Fruit fly (Drosophila melanogaster) whole organism, embryonic: ENCODE measurements around the gene CG43401.

Source experiments
- Awh ChIP-seq: fragments of 200-800 bp; sonication (Bioruptor generic); IDR thresholded peaks from 2 replicates; pipeline ENCODE4, ENCODE4 v1.3.6; 2022; ENCODE audit warnings: missing biosample characterization, missing genetic modification characterization
- CG10209 ChIP-seq: fragments of 200-800 bp; sonication (Bioruptor generic); optimal IDR thresholded peaks from 3 replicates; lab custom pipeline; 2017; ENCODE audit warnings: missing biosample characterization, mild to moderate bottlenecking, missing genetic modification characterization, missing genetic modification reagents
- CG10321 ChIP-seq: fragments of 200-800 bp; sonication (Bioruptor generic); IDR thresholded peaks from 2 replicates; pipeline ENCODE4 v1.3.6; 2022; ENCODE audit warnings: missing biosample characterization, missing genetic modification characterization
- CG11723 ChIP-seq: fragments of 200-800 bp; sonication (Bioruptor generic); optimal IDR thresholded peaks from 2 replicates; lab custom pipeline; 2017; ENCODE audit warnings: missing biosample characterization, mild to moderate bottlenecking, missing genetic modification characterization
- CG12155 ChIP-seq: fragments of 200-800 bp; sonication (Bioruptor generic); optimal IDR thresholded peaks from 3 replicates; lab custom pipeline; 2016; ENCODE audit warnings: missing biosample characterization, missing genetic modification characterization
- CG13296 ChIP-seq: fragments of 200-800 bp; sonication (Bioruptor generic); optimal IDR thresholded peaks from 3 replicates; lab custom pipeline; 2018; ENCODE audit warnings: missing biosample characterization, mild to moderate bottlenecking, missing genetic modification characterization
- CG14860 ChIP-seq: fragments of 200-800 bp; sonication (Bioruptor generic); IDR thresholded peaks from 3 replicates; pipeline ENCODE4 v1.3.6; 2022; ENCODE audit warnings: missing biosample characterization, missing genetic modification characterization; ENCODE audit not compliant: partially characterized antibody
- CG17829 ChIP-seq: fragments of 200-800 bp; optimal IDR thresholded peaks from 2 replicates; lab custom pipeline; 2019; ENCODE audit warnings: missing biosample characterization, mild to moderate bottlenecking, missing genetic modification characterization, moderate library complexity
- CG18476 ChIP-seq: fragments of 200-800 bp; sonication (Bioruptor generic); optimal IDR thresholded peaks from 2 replicates; lab custom pipeline; 2016; ENCODE audit warnings: missing biosample characterization, mild to moderate bottlenecking, missing genetic modification characterization
- CG2875 ChIP-seq: fragments of 200-800 bp; sonication (Bioruptor generic); optimal IDR thresholded peaks from 2 replicates; lab custom pipeline; 2017; ENCODE audit warnings: missing biosample characterization, mild to moderate bottlenecking, missing genetic modification characterization, missing genetic modification reagents
- CG30403 ChIP-seq: fragments of 200-800 bp; sonication (Bioruptor generic); optimal IDR thresholded peaks from 3 replicates; lab custom pipeline; 2016; ENCODE audit warnings: missing biosample characterization, missing genetic modification characterization
- CG33557 ChIP-seq: fragments of 200-800 bp; sonication (Bioruptor generic); optimal IDR thresholded peaks from 2 replicates; lab custom pipeline; 2019; ENCODE audit warnings: missing biosample characterization, mild to moderate bottlenecking, missing genetic modification characterization, moderate library complexity
- CG34422 ChIP-seq: fragments of 200-800 bp; sonication (Bioruptor generic); IDR thresholded peaks from 3 replicates; pipeline ENCODE4 v1.3.6; 2022; ENCODE audit warnings: missing biosample characterization, missing genetic modification characterization
- CG7372 ChIP-seq: fragments of 200-800 bp; sonication (Bioruptor generic); IDR thresholded peaks from 2 replicates; pipeline ENCODE4 v1.3.6; 2022; ENCODE audit warnings: missing biosample characterization, missing genetic modification characterization
- CG7987 ChIP-seq: fragments of 200-800 bp; sonication (Bioruptor generic); optimal IDR thresholded peaks from 2 replicates; lab custom pipeline; 2018; ENCODE audit warnings: missing biosample characterization, mild to moderate bottlenecking, missing genetic modification characterization, moderate library complexity
- CG8290 ChIP-seq, 3 experiments: fragments of 200-800 bp; sonication (Bioruptor generic); optimal IDR thresholded peaks; 2 replicates each; lab custom pipeline; 2016 to 2019; ENCODE audit warnings: missing biosample characterization in 3 of 3, missing genetic modification characterization in 3 of 3, mild to moderate bottlenecking in 2 of 3, moderate library complexity in 1 of 3
- CHES-1-like ChIP-seq: fragments of 200-800 bp; sonication (Bioruptor generic); optimal IDR thresholded peaks from 2 replicates; lab custom pipeline; 2016; ENCODE audit warnings: missing biosample characterization, missing genetic modification characterization
- Dfd ChIP-seq, 2 experiments: fragments of >200 bp; optimal IDR thresholded peaks; 2 replicates each; lab custom pipeline; 2017; ENCODE audit warnings: missing biosample characterization in 2 of 2, missing genetic modification characterization in 2 of 2
- Dref ChIP-seq: fragments of 200-800 bp; sonication (Bioruptor generic); IDR thresholded peaks from 2 replicates; pipeline ENCODE4 v1.3.6; 2022; ENCODE audit warnings: missing biosample characterization, missing genetic modification characterization
- HLH3B ChIP-seq: fragments of 200-800 bp; sonication (Bioruptor generic); IDR thresholded peaks from 2 replicates; pipeline ENCODE4 v1.3.6; 2022; ENCODE audit warnings: missing biosample characterization, missing genetic modification characterization
- Hey ChIP-seq: fragments of 200-800 bp; sonication (Bioruptor generic); optimal IDR thresholded peaks from 3 replicates; lab custom pipeline; 2018; ENCODE audit warnings: missing biosample characterization, mild to moderate bottlenecking, missing genetic modification characterization
- Rx ChIP-seq: fragments of 200-800 bp; sonication (Bioruptor generic); IDR thresholded peaks from 2 replicates; pipeline ENCODE4 v1.3.6; 2022; ENCODE audit warnings: missing biosample characterization, missing genetic modification characterization
- Tbp ChIP-seq: fragments of >200 bp; optimal IDR thresholded peaks from 2 replicates; lab custom pipeline; 2018; ENCODE audit warnings: missing biosample characterization, missing genetic modification characterization
- Usf ChIP-seq: fragments of 200-800 bp; sonication (Bioruptor generic); optimal IDR thresholded peaks from 2 replicates; lab custom pipeline; 2017; ENCODE audit warnings: missing genotype, missing biosample characterization, missing genetic modification characterization
- ac ChIP-seq: fragments of 200-800 bp; sonication (Bioruptor generic); optimal IDR thresholded peaks from 3 replicates; lab custom pipeline; 2017; ENCODE audit warnings: missing biosample characterization, mild to moderate bottlenecking, missing genetic modification characterization
- ara ChIP-seq: fragments of 200-800 bp; sonication (Bioruptor generic); IDR thresholded peaks from 2 replicates; pipeline ENCODE4 v1.3.6; 2022; ENCODE audit warnings: missing biosample characterization, missing genetic modification characterization
- bigmax ChIP-seq: fragments of 200-800 bp; sonication (Bioruptor generic); optimal IDR thresholded peaks from 2 replicates; lab custom pipeline; 2018; ENCODE audit warnings: missing biosample characterization, mild to moderate bottlenecking, missing genetic modification characterization
- br ChIP-seq: fragments of >200 bp; optimal IDR thresholded peaks from 2 replicates; lab custom pipeline; 2017
- cg ChIP-seq: fragments of 200-800 bp; sonication (Bioruptor generic); optimal IDR thresholded peaks from 3 replicates; lab custom pipeline; 2019; ENCODE audit warnings: missing biosample characterization, mild to moderate bottlenecking, missing genetic modification characterization, moderate library complexity
- dati ChIP-seq: fragments of 200-800 bp; sonication (Bioruptor generic); IDR thresholded peaks from 2 replicates; pipeline ENCODE4 v1.3.6; 2022; ENCODE audit warnings: missing biosample characterization, missing genetic modification characterization
- en ChIP-seq: fragments of 200-800 bp; sonication (Bioruptor generic); optimal IDR thresholded peaks from 2 replicates; lab custom pipeline; 2016; ENCODE audit warnings: missing biosample characterization, missing genetic modification characterization
- eve ChIP-seq, 2 experiments: fragments of >200 bp; optimal IDR thresholded peaks; 2 replicates each; lab custom pipeline; 2017; ENCODE audit warnings: missing biosample characterization in 2 of 2, missing genetic modification characterization in 2 of 2
- ewg ChIP-seq: fragments of 200-800 bp; sonication (Bioruptor generic); optimal IDR thresholded peaks from 3 replicates; lab custom pipeline; 2017; ENCODE audit warnings: mild to moderate bottlenecking, missing biosample characterization, missing genetic modification reagents, missing genetic modification characterization
- fd64A ChIP-seq: fragments of 200-800 bp; sonication (Bioruptor generic); optimal IDR thresholded peaks from 3 replicates; lab custom pipeline; 2018; ENCODE audit warnings: missing biosample characterization, mild to moderate bottlenecking, missing genetic modification characterization
- ind ChIP-seq: fragments of 200-800 bp; sonication (Bioruptor generic); optimal IDR thresholded peaks from 3 replicates; lab custom pipeline; 2016; ENCODE audit warnings: missing biosample characterization, missing genetic modification characterization
- jigr1 ChIP-seq: fragments of 200-800 bp; sonication (Bioruptor generic); IDR thresholded peaks from 3 replicates; pipeline ENCODE4 v1.3.6; 2022; ENCODE audit warnings: missing biosample characterization, missing genetic modification characterization
- jumu ChIP-seq: fragments of 200-800 bp; sonication (Bioruptor generic); optimal IDR thresholded peaks from 3 replicates; lab custom pipeline; 2016; ENCODE audit warnings: missing biosample characterization, missing genetic modification characterization
- ken ChIP-seq: fragments of 200-800 bp; sonication (Bioruptor generic); IDR thresholded peaks from 3 replicates; pipeline ENCODE4 v1.3.6; 2022; ENCODE audit warnings: missing biosample characterization, missing genetic modification characterization
- luna ChIP-seq: fragments of 200-800 bp; sonication (Bioruptor generic); optimal IDR thresholded peaks from 2 replicates; lab custom pipeline; 2016; ENCODE audit warnings: missing biosample characterization, missing genetic modification characterization
- mam ChIP-seq: fragments of 200-800 bp; sonication (Bioruptor generic); optimal IDR thresholded peaks from 3 replicates; lab custom pipeline; 2016; ENCODE audit warnings: missing biosample characterization, missing genetic modification characterization
- otp ChIP-seq: fragments of 200-800 bp; sonication (Bioruptor generic); IDR thresholded peaks from 3 replicates; pipeline ENCODE4, ENCODE4 v1.3.6; 2022; ENCODE audit warnings: missing biosample characterization, missing genetic modification characterization
- p53 ChIP-seq: fragments of 200-800 bp; sonication (Bioruptor generic); optimal IDR thresholded peaks from 2 replicates; lab custom pipeline; 2016; ENCODE audit warnings: missing biosample characterization, missing genetic modification characterization
- pita ChIP-seq: fragments of 200-800 bp; sonication (Bioruptor generic); optimal IDR thresholded peaks from 2 replicates; lab custom pipeline; 2017; ENCODE audit warnings: missing biosample characterization, mild to moderate bottlenecking, missing genetic modification characterization
- pnt ChIP-seq: fragments of 200-800 bp; sonication (Bioruptor generic); optimal IDR thresholded peaks from 3 replicates; lab custom pipeline; 2016; ENCODE audit warnings: missing biosample characterization, missing genetic modification characterization
- psq ChIP-seq: fragments of 200-800 bp; sonication (Bioruptor generic); optimal IDR thresholded peaks from 2 replicates; lab custom pipeline; 2017; ENCODE audit warnings: missing biosample characterization, missing genetic modification characterization
- ranshi ChIP-seq: fragments of 200-800 bp; sonication (Bioruptor generic); IDR thresholded peaks from 2 replicates; pipeline ENCODE4 v1.3.6; 2022; ENCODE audit warnings: missing biosample characterization, missing genetic modification characterization
- repo ChIP-seq: fragments of 200-800 bp; sonication (Bioruptor generic); optimal IDR thresholded peaks from 2 replicates; lab custom pipeline; 2016; ENCODE audit warnings: missing biosample characterization, missing genetic modification characterization
- scrt ChIP-seq: fragments of 200-800 bp; sonication (Bioruptor generic); optimal IDR thresholded peaks from 2 replicates; lab custom pipeline; 2018; ENCODE audit warnings: missing biosample characterization, mild to moderate bottlenecking, missing genetic modification characterization, moderate library complexity
- sd ChIP-seq: fragments of 200-800 bp; sonication (Bioruptor generic); optimal IDR thresholded peaks from 3 replicates; lab custom pipeline; 2018; ENCODE audit warnings: missing biosample characterization, mild to moderate bottlenecking, missing genetic modification characterization, moderate library complexity
- sisA ChIP-seq: fragments of 200-800 bp; sonication (Bioruptor generic); IDR thresholded peaks from 2 replicates; pipeline ENCODE4 v1.3.6; 2022; ENCODE audit warnings: missing biosample characterization, missing genetic modification characterization
- trh ChIP-seq: fragments of 200-800 bp; sonication (Bioruptor generic); optimal IDR thresholded peaks from 2 replicates; lab custom pipeline; 2016; ENCODE audit warnings: missing biosample characterization, missing genetic modification characterization
- vfl ChIP-seq: fragments of 200-800 bp; sonication (Bioruptor generic); optimal IDR thresholded peaks from 2 replicates; lab custom pipeline; 2016; ENCODE audit warnings: missing biosample characterization, missing genetic modification characterization

The CG43401 gene

DNA sequence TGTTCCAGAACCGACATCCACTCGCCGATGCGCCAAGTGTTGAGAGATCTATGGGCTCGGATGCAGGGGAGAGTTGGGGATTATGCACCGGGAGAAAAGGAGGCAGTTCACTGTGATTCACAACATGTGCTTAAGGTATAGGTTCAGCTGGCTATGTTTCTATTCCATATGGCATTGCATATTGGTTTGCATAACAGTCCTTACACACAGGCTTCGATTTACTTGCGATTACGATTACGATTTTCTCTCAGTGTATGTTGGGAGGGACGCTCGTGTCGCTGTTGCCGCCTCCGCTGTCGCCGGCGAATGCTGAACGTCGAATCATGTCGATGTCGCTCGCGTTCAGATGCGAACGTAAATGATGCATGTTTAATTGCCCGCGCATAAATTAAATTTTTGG, 5.5 kb downstream of the CG43401 start (continued):
- no peak for TF ChIP-seq ken
- TF ChIP-seq CG2875 (GFP tag; lab: Kevin White, UChicago) = peak; percentile 83
- peak; percentile 86 for TF ChIP-seq dati (GFP tag; lab: Robert Waterston, UW)
- TF ChIP-seq Dref (GFP tag; lab: Robert Waterston, UW) = no peak
- TF ChIP-seq jumu (GFP tag; lab: Kevin White, UChicago) = peak; percentile 91
- no peak for TF ChIP-seq sd (tag; lab: Kevin White, UChicago)
- peak; percentile 91 for TF ChIP-seq jigr1 (GFP tag; lab: Robert Waterston, UW)
- no peak for TF ChIP-seq br
- no peak for TF ChIP-seq ac (GFP tag; lab: Kevin White, UChicago)
- peak; percentile 72 for TF ChIP-seq CG30403 (GFP tag; lab: Kevin White, UChicago)
- TF ChIP-seq CG17829 (tag; lab: Kevin White, UChicago) = peak; percentile 93
- peak; percentile 69 for TF ChIP-seq psq (GFP tag; lab: Kevin White, UChicago)
- no peak for TF ChIP-seq ranshi (GFP tag; lab: Robert Waterston, UW)
- peak; percentile 96 for TF ChIP-seq CG34422 (GFP tag; lab: Robert Waterston, UW)
- TF ChIP-seq pita (GFP tag; lab: Kevin White, UChicago) = no peak
- peak; percentile 86 for TF ChIP-seq en (GFP tag; lab: Kevin White, UChicago)
- peak; percentile 93 for TF ChIP-seq fd64A (GFP tag; lab: Kevin White, UChicago)
- TF ChIP-seq ind (GFP tag; lab: Kevin White, UChicago) = peak; percentile 97
- TF ChIP-seq HLH3B (GFP tag; lab: Robert Waterston, UW) = peak; percentile 71
- TF ChIP-seq Hey (tag; lab: Kevin White, UChicago) = peak; percentile 36
- no peak for TF ChIP-seq CG14860 (GFP tag; lab: Robert Waterston, UW)
- TF ChIP-seq mam (GFP tag; lab: Kevin White, UChicago) = peak; percentile 81
- peak; percentile 92 for TF ChIP-seq otp (GFP tag; lab: Robert Waterston, UW)
- TF ChIP-seq bigmax (GFP tag; lab: Kevin White, UChicago) = no peak
- TF ChIP-seq p53 (GFP tag; lab: Kevin White, UChicago) = peak; percentile 89
- peak; percentile 88 for TF ChIP-seq CG7372 (GFP tag; lab: Robert Waterston, UW)
- TF ChIP-seq luna (GFP tag; lab: Kevin White, UChicago) = peak; percentile 36
- peak; percentile 65 for TF ChIP-seq CG7987 (GFP tag; lab: Kevin White, UChicago)
- TF ChIP-seq CHES-1-like = peak; percentile 89
- no peak for TF ChIP-seq CG18476 (GFP tag; lab: Kevin White, UChicago)
- peak; percentile 57 for TF ChIP-seq CG33557 (GFP tag; lab: Kevin White, UChicago)
- TF ChIP-seq CG10209 = peak; percentile 65
- peak; percentile 86 for TF ChIP-seq ewg (GFP tag; lab: Kevin White, UChicago)
- TF ChIP-seq Usf (GFP tag; lab: Kevin White, UChicago) = no peak
- TF ChIP-seq CG13296 = peak; percentile 69
- TF ChIP-seq Dfd (GFP tag; optimal IDR thresholded peaks at IDR 0.05; lab: Kevin White, UChicago) = no peak
- TF ChIP-seq trh (GFP tag; lab: Kevin White, UChicago) = peak; percentile 87
- TF ChIP-seq CG8290 (GFP tag; optimal IDR thresholded peaks at IDR 0.05; lab: Kevin White, UChicago) = peak; percentile 85
- no peak for TF ChIP-seq CG8290 (tag; optimal IDR thresholded peaks at IDR 0.05; lab: Kevin White, UChicago)
- peak; percentile 95 for TF ChIP-seq ara (GFP tag; lab: Robert Waterston, UW)
- TF ChIP-seq cg (GFP tag; lab: Kevin White, UChicago) = no peak
- peak; percentile 83 for TF ChIP-seq sisA
- TF ChIP-seq Awh (GFP tag; lab: Robert Waterston, UW) = peak; percentile 93
- TF ChIP-seq CG10321 = no peak
- TF ChIP-seq CG12155 (GFP tag; lab: Kevin White, UChicago) = no peak
- no peak for TF ChIP-seq CG11723
- peak; percentile 77 for TF ChIP-seq scrt (GFP tag; lab: Kevin White, UChicago)
- TF ChIP-seq pnt (GFP tag; lab: Kevin White, UChicago) = peak; percentile 89
- TF ChIP-seq eve (GFP tag; optimal IDR thresholded peaks at IDR 0.05; lab: Kevin White, UChicago) = peak in 1 of 2 experiments; percentile 95
- peak; percentile 77 for TF ChIP-seq Rx (GFP tag; lab: Robert Waterston, UW)
- TF ChIP-seq Tbp = no peak
- TF ChIP-seq vfl (GFP tag; lab: Kevin White, UChicago) = peak; percentile 56
- peak; percentile 49 for TF ChIP-seq repo
